Fruit fly (Drosophila melanogaster) whole organism, embryonic: ENCODE results near the gene TM9SF3.

ENCODE experiments used
- CG10147 ChIP-seq: fragments of 200-800 bp; sonication (Bioruptor generic); optimal IDR thresholded peaks from 2 replicates; lab custom pipeline; 2019; ENCODE audit warnings: missing biosample characterization, mild to moderate bottlenecking, missing genetic modification characterization, moderate library complexity
- CG10366 ChIP-seq: fragments of 200-800 bp; sonication (Bioruptor generic); IDR thresholded peaks from 2 replicates; pipeline ENCODE4 v1.3.6; 2022; ENCODE audit warnings: missing biosample characterization, missing genetic modification characterization
- CG10654 ChIP-seq: fragments of 200-800 bp; sonication (Bioruptor generic); optimal IDR thresholded peaks from 2 replicates; lab custom pipeline; 2016; ENCODE audit warnings: missing biosample characterization, missing genetic modification characterization
- CG10979 ChIP-seq: fragments of 200-800 bp; sonication (Bioruptor generic); optimal IDR thresholded peaks from 2 replicates; lab custom pipeline; 2018; ENCODE audit warnings: missing biosample characterization, mild to moderate bottlenecking, missing genetic modification characterization, moderate library complexity
- CG11247 ChIP-seq: fragments of 200-800 bp; sonication (Bioruptor generic); IDR thresholded peaks from 2 replicates; pipeline ENCODE4 v1.3.6; 2022; ENCODE audit warnings: missing biosample characterization, missing genetic modification characterization
- CG12071 ChIP-seq: fragments of 200-800 bp; sonication (Bioruptor generic); optimal IDR thresholded peaks from 3 replicates; lab custom pipeline; 2018; ENCODE audit warnings: missing biosample characterization, mild to moderate bottlenecking, missing genetic modification characterization
- CG12236 ChIP-seq: fragments of 200-800 bp; sonication (Bioruptor generic); optimal IDR thresholded peaks from 2 replicates; lab custom pipeline; 2016; ENCODE audit warnings: missing biosample characterization, missing genetic modification characterization
- CG13287 ChIP-seq: fragments of 200-800 bp; sonication (Bioruptor generic); IDR thresholded peaks from 2 replicates; pipeline ENCODE4 v1.3.6; 2022; ENCODE audit warnings: missing biosample characterization, missing genetic modification characterization; ENCODE audit not compliant: partially characterized antibody
- CG13894 ChIP-seq: fragments of 200-800 bp; sonication (Bioruptor generic); optimal IDR thresholded peaks from 3 replicates; lab custom pipeline; 2018; ENCODE audit warnings: missing biosample characterization, mild to moderate bottlenecking, missing genetic modification characterization, moderate library complexity
- CG14710 ChIP-seq: fragments of 200-800 bp; sonication (Bioruptor generic); optimal IDR thresholded peaks from 3 replicates; lab custom pipeline; 2019; ENCODE audit warnings: missing biosample characterization, mild to moderate bottlenecking, missing genetic modification characterization, moderate library complexity
- CG15479 ChIP-seq: fragments of 200-800 bp; sonication (Bioruptor generic); optimal IDR thresholded peaks from 3 replicates; lab custom pipeline; 2019; ENCODE audit warnings: missing biosample characterization, mild to moderate bottlenecking, missing genetic modification characterization, moderate library complexity
- CG17829 ChIP-seq: fragments of 200-800 bp; optimal IDR thresholded peaks from 2 replicates; lab custom pipeline; 2019; ENCODE audit warnings: missing biosample characterization, mild to moderate bottlenecking, missing genetic modification characterization, moderate library complexity
- CG18262 ChIP-seq: fragments of 200-800 bp; optimal IDR thresholded peaks from 3 replicates; lab custom pipeline; 2019; ENCODE audit warnings: missing biosample characterization, mild to moderate bottlenecking, missing genetic modification characterization, moderate library complexity
- CG2120 ChIP-seq: fragments of 200-800 bp; sonication (Bioruptor generic); optimal IDR thresholded peaks from 3 replicates; lab custom pipeline; 2016; ENCODE audit warnings: missing biosample characterization, missing genetic modification characterization
- CG2889 ChIP-seq: fragments of 200-800 bp; sonication (Bioruptor generic); IDR thresholded peaks from 3 replicates; pipeline ENCODE4 v1.3.6; 2022; ENCODE audit warnings: missing biosample characterization, missing genetic modification characterization
- CG30403 ChIP-seq: fragments of 200-800 bp; sonication (Bioruptor generic); optimal IDR thresholded peaks from 3 replicates; lab custom pipeline; 2016; ENCODE audit warnings: missing biosample characterization, missing genetic modification characterization
- CG31388 ChIP-seq: fragments of 200-800 bp; sonication (Bioruptor generic); optimal IDR thresholded peaks from 2 replicates; lab custom pipeline; 2016; ENCODE audit warnings: missing biosample characterization, missing genetic modification characterization
- CG33213 ChIP-seq: fragments of 200-800 bp; sonication (Bioruptor generic); optimal IDR thresholded peaks from 3 replicates; lab custom pipeline; 2016; ENCODE audit warnings: missing biosample characterization, missing genetic modification characterization
- CG4730 ChIP-seq: fragments of 200-800 bp; sonication (Bioruptor generic); IDR thresholded peaks from 2 replicates; pipeline ENCODE4 v1.3.6; 2022; ENCODE audit warnings: missing biosample characterization, missing genetic modification characterization
- CG5245 ChIP-seq: fragments of 200-800 bp; sonication (Bioruptor generic); optimal IDR thresholded peaks from 3 replicates; lab custom pipeline; 2016; ENCODE audit warnings: missing biosample characterization, missing genetic modification characterization
- CG6654 ChIP-seq: fragments of 200-800 bp; sonication (Bioruptor generic); optimal IDR thresholded peaks from 2 replicates; lab custom pipeline; 2017; ENCODE audit warnings: missing biosample characterization, mild to moderate bottlenecking, missing genetic modification characterization
- CG6813 ChIP-seq: fragments of 200-800 bp; sonication (Bioruptor generic); optimal IDR thresholded peaks from 2 replicates; lab custom pipeline; 2017; ENCODE audit warnings: missing biosample characterization, missing genetic modification characterization, mild to moderate bottlenecking, moderate library complexity, missing genetic modification reagents
- CG7745 ChIP-seq: fragments of 200-800 bp; sonication (Bioruptor generic); optimal IDR thresholded peaks from 2 replicates; lab custom pipeline; 2018; ENCODE audit warnings: missing biosample characterization, mild to moderate bottlenecking, missing genetic modification characterization, moderate library complexity
- CG8290 ChIP-seq, 3 experiments: fragments of 200-800 bp; sonication (Bioruptor generic); optimal IDR thresholded peaks; 2 replicates each; lab custom pipeline; 2016 to 2019; ENCODE audit warnings: missing biosample characterization in 3 of 3, missing genetic modification characterization in 3 of 3, mild to moderate bottlenecking in 2 of 3, moderate library complexity in 1 of 3
- CG9817 ChIP-seq: fragments of 200-800 bp; sonication (Bioruptor generic); optimal IDR thresholded peaks from 2 replicates; lab custom pipeline; 2018; ENCODE audit warnings: missing biosample characterization, mild to moderate bottlenecking, missing genetic modification characterization, moderate library complexity
- CHES-1-like ChIP-seq: fragments of 200-800 bp; sonication (Bioruptor generic); optimal IDR thresholded peaks from 2 replicates; lab custom pipeline; 2016; ENCODE audit warnings: missing biosample characterization, missing genetic modification characterization
- CoRest ChIP-seq: fragments of 200-800 bp; sonication (Bioruptor generic); optimal IDR thresholded peaks from 3 replicates; lab custom pipeline; 2018; ENCODE audit warnings: missing biosample characterization, mild to moderate bottlenecking, missing genetic modification characterization, moderate library complexity
- Dll ChIP-seq: fragments of 200-800 bp; sonication (Bioruptor generic); IDR thresholded peaks from 4 replicates; pipeline ENCODE4 v1.3.6; 2022; ENCODE audit warnings: missing biosample characterization, missing genetic modification characterization; ENCODE audit not compliant: partially characterized antibody
- Drgx ChIP-seq: fragments of 200-800 bp; sonication (Bioruptor generic); IDR thresholded peaks from 2 replicates; pipeline ENCODE4 v1.3.6; 2022; ENCODE audit warnings: missing biosample characterization, missing genetic modification characterization
- E2f1 ChIP-seq: fragments of 200-800 bp; sonication (Bioruptor generic); IDR thresholded peaks from 2 replicates; pipeline ENCODE4 v1.3.6; 2022; ENCODE audit warnings: missing biosample characterization, missing genetic modification characterization
- Hr3 ChIP-seq: fragments of 200-800 bp; sonication (Bioruptor generic); optimal IDR thresholded peaks from 3 replicates; lab custom pipeline; 2016; ENCODE audit warnings: missing biosample characterization, missing genetic modification characterization
- Meics ChIP-seq: fragments of 200-800 bp; sonication (Bioruptor generic); optimal IDR thresholded peaks from 2 replicates; lab custom pipeline; 2017; ENCODE audit warnings: missing biosample characterization, mild to moderate bottlenecking, missing genetic modification characterization
- NfI ChIP-seq: fragments of 200-800 bp; sonication (Bioruptor generic); optimal IDR thresholded peaks from 3 replicates; lab custom pipeline; 2018; ENCODE audit warnings: missing biosample characterization, mild to moderate bottlenecking, missing genetic modification characterization, moderate library complexity
- Optix ChIP-seq: fragments of 200-800 bp; sonication (Bioruptor generic); IDR thresholded peaks from 3 replicates; pipeline ENCODE4 v1.3.6; 2022; ENCODE audit warnings: missing biosample characterization, missing genetic modification characterization
- Sin3A ChIP-seq: fragments of >200 bp; optimal IDR thresholded peaks from 2 replicates; lab custom pipeline; 2018
- al ChIP-seq: fragments of 200-800 bp; sonication (Bioruptor generic); IDR thresholded peaks from 2 replicates; pipeline ENCODE4 v1.3.6; 2022; ENCODE audit warnings: missing biosample characterization, missing genetic modification characterization
- bab2 ChIP-seq: fragments of 200-800 bp; sonication (Bioruptor generic); optimal IDR thresholded peaks from 2 replicates; lab custom pipeline; 2016; ENCODE audit warnings: missing biosample characterization, missing genetic modification characterization
- btn ChIP-seq: fragments of 200-800 bp; sonication (Bioruptor generic); optimal IDR thresholded peaks from 2 replicates; lab custom pipeline; 2016; ENCODE audit warnings: missing biosample characterization, missing genetic modification characterization
- cwo ChIP-seq: fragments of 200-800 bp; sonication (Bioruptor generic); optimal IDR thresholded peaks from 3 replicates; lab custom pipeline; 2017; ENCODE audit warnings: missing biosample characterization, missing genetic modification characterization, mild to moderate bottlenecking, moderate library complexity, missing genetic modification reagents
- ems ChIP-seq: fragments of 200-800 bp; sonication (Bioruptor generic); optimal IDR thresholded peaks from 3 replicates; lab custom pipeline; 2016; ENCODE audit warnings: missing biosample characterization, missing genetic modification characterization
- fd102C ChIP-seq: fragments of 200-800 bp; sonication (Bioruptor generic); optimal IDR thresholded peaks from 2 replicates; lab custom pipeline; 2018; ENCODE audit warnings: missing biosample characterization, mild to moderate bottlenecking, missing genetic modification characterization, moderate library complexity
- gem ChIP-seq: fragments of 200-800 bp; sonication (Bioruptor generic); optimal IDR thresholded peaks from 2 replicates; lab custom pipeline; 2019; ENCODE audit warnings: missing biosample characterization, mild to moderate bottlenecking, missing genetic modification characterization, moderate library complexity
- h ChIP-seq: fragments of >200 bp; optimal IDR thresholded peaks from 2 replicates; lab custom pipeline; 2017
- klu ChIP-seq: fragments of 200-800 bp; sonication (Bioruptor generic); IDR thresholded peaks from 2 replicates; pipeline ENCODE4 v1.3.6; 2022; ENCODE audit warnings: missing biosample characterization, missing genetic modification characterization
- mam ChIP-seq: fragments of 200-800 bp; sonication (Bioruptor generic); optimal IDR thresholded peaks from 3 replicates; lab custom pipeline; 2016; ENCODE audit warnings: missing biosample characterization, missing genetic modification characterization
- pita ChIP-seq: fragments of 200-800 bp; sonication (Bioruptor generic); optimal IDR thresholded peaks from 2 replicates; lab custom pipeline; 2017; ENCODE audit warnings: missing biosample characterization, mild to moderate bottlenecking, missing genetic modification characterization
- prd ChIP-seq, 3 experiments: fragments of >200 bp in 2 of 3; fragments of 200-800 bp in 1 of 3; sonication (Bioruptor generic) in 1 of 3; optimal IDR thresholded peaks in 2 of 3; IDR thresholded peaks in 1 of 3; 2 replicates in 2 of 3; 3 replicates in 1 of 3; pipeline versions ENCODE4 v1.3.6 to Lab custom; 2017 to 2022; ENCODE audit warnings: missing biosample characterization in 1 of 3, missing genetic modification characterization in 1 of 3
- shn ChIP-seq: fragments of 200-800 bp; sonication (Bioruptor generic); optimal IDR thresholded peaks from 3 replicates; lab custom pipeline; 2016; ENCODE audit warnings: missing biosample characterization, missing genetic modification characterization
- sna ChIP-seq: fragments of 200-800 bp; sonication (Bioruptor generic); IDR thresholded peaks from 2 replicates; pipeline ENCODE4 v1.3.6; 2022; ENCODE audit warnings: missing biosample characterization, missing genetic modification characterization; ENCODE audit not compliant: partially characterized antibody
- tin ChIP-seq: fragments of 200-800 bp; sonication (Bioruptor generic); optimal IDR thresholded peaks from 3 replicates; lab custom pipeline; 2016; ENCODE audit warnings: missing biosample characterization, missing genetic modification characterization
- tx ChIP-seq: fragments of 200-800 bp; sonication (Bioruptor generic); optimal IDR thresholded peaks from 2 replicates; lab custom pipeline; 2016; ENCODE audit warnings: missing biosample characterization, missing genetic modification characterization

The TM9SF3 gene

DNA sequence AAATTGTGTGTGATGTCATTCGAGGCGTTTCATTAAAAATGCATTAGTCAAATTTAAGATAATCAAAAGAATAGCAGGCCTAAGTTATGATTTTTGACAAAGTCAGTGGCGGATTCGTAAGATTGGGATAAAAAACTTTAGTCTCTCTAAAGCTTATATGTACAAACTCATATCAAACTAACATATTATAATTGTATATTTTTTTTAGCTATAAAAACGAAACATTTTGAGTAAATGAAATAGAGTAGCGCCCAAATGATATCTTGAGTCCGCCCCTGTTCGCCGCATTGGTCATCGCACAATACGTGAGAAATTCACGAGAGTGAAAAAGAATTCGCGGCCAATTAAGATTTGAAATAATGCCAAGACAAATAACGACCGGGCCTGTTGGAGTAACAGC is 49.4 kb downstream of the TM9SF3 start (continued):
- TF ChIP-seq gem (tag; lab: Kevin White, UChicago) (peak; percentile 73), CG12071 (no peak), CG2889 (GFP tag; lab: Robert Waterston, UW) (0 out of 3 replicates have a peak, but pooled peaks have one; percentile 5), tin (GFP tag; lab: Kevin White, UChicago) (peak; percentile 35), CG7745 (tag; lab: Kevin White, UChicago) (no peak), E2f1 (GFP tag; lab: Robert Waterston, UW) (peak; percentile 73), fd102C (GFP tag; lab: Kevin White, UChicago) (no peak), CG10654 (GFP tag; lab: Kevin White, UChicago) (peak; percentile 7), CG33213 (GFP tag; lab: Kevin White, UChicago) (no peak), CG5245 (GFP tag; lab: Kevin White, UChicago) (peak; percentile 24), bab2 (no peak), CG13894 (peak; percentile 33), CG30403 (peak; percentile 55), CG15479 (GFP tag; lab: Kevin White, UChicago) (no peak), CG2120 (GFP tag; lab: Kevin White, UChicago) (peak; percentile 56), h (lab: Kevin White, UChicago) (no peak), CG31388 (GFP tag; lab: Kevin White, UChicago) (no peak), CG18262 (tag; lab: Kevin White, UChicago) (peak; percentile 35), mam (GFP tag; lab: Kevin White, UChicago) (peak; percentile 33), CG14710 (tag; lab: Kevin White, UChicago) (no peak), CHES-1-like (GFP tag; lab: Kevin White, UChicago) (no peak), btn (no peak), CG6813 (peak; percentile 25), CG10147 (GFP tag; lab: Kevin White, UChicago) (peak; percentile 60), NfI (GFP tag; lab: Kevin White, UChicago) (peak; percentile 60), Optix (GFP tag; lab: Robert Waterston, UW) (no peak), CG4730 (GFP tag; lab: Robert Waterston, UW) (peak; percentile 35; the same call in 1 of the 2 replicates), CG11247 (peak; percentile 54), CG13287 (no peak), sna (GFP tag; lab: Robert Waterston, UW) (no peak), Hr3 (peak; percentile 2), CG6654 (GFP tag; lab: Kevin White, UChicago) (no peak), al (GFP tag; lab: Robert Waterston, UW) (peak; percentile 82), CoRest (tag; lab: Kevin White, UChicago) (peak; percentile 67), Sin3A (lab: Kevin White, UChicago) (no peak), shn (GFP tag; lab: Kevin White, UChicago) (no peak), Meics (GFP tag; lab: Kevin White, UChicago) (peak; percentile 67), CG10366 (GFP tag; lab: Robert Waterston, UW) (peak; percentile 54), CG8290 (GFP tag; optimal IDR thresholded peaks at IDR 0.05; lab: Kevin White, UChicago) (no peak), CG8290 (tag; optimal IDR thresholded peaks at IDR 0.05; lab: Kevin White, UChicago) (no peak), klu (GFP tag; lab: Robert Waterston, UW) (peak; percentile 28; the same call in 1 of the 2 replicates), cwo (peak; percentile 37), CG10979 (peak; percentile 34), pita (GFP tag; lab: Kevin White, UChicago) (no peak), CG12236 (GFP tag; lab: Kevin White, UChicago) (no peak), ems (GFP tag; lab: Kevin White, UChicago) (peak; percentile 46), Drgx (no peak; the same call in 1 of the 2 replicates), CG17829 (tag; lab: Kevin White, UChicago) (no peak), CG9817 (tag; lab: Kevin White, UChicago) (peak; percentile 55), tx (GFP tag; lab: Kevin White, UChicago) (no peak), Dll (GFP tag; lab: Robert Waterston, UW) (no peak), prd (optimal IDR thresholded peaks at IDR 0.05; lab: Kevin White, UChicago) (no peak), prd (GFP tag; IDR thresholded peaks at IDR 0.05; lab: Robert Waterston, UW) (peak; percentile 77)
